Worm (Caenorhabditis elegans) whole organism, mixed stage, embryonic: ENCODE results near the gene tbc-6.

Experiments used
- blmp-1 ChIP-seq: fragments of 150-350 bp; optimal IDR thresholded peaks from 2 replicates; lab custom pipeline; 2014; ENCODE audit warnings: missing biosample characterization, missing genetic modification characterization
- ceh-39 ChIP-seq: fragments of 150-350 bp; optimal IDR thresholded peaks from 2 replicates; lab custom pipeline; 2014; ENCODE audit warnings: missing biosample characterization, missing genetic modification characterization
- ces-1 ChIP-seq: fragments of 150-350 bp; optimal IDR thresholded peaks from 2 replicates; lab custom pipeline; 2014; ENCODE audit warnings: missing biosample characterization, missing genetic modification reagents, missing genetic modification characterization
- flh-1 ChIP-seq: fragments of 200-800 bp; sonication (Bioruptor generic); optimal IDR thresholded peaks from 2 replicates; lab custom pipeline; 2018; ENCODE audit warnings: mild to moderate bottlenecking, missing genetic modification characterization, moderate library complexity, missing compliant biosample characterization
- mep-1 ChIP-seq: fragments of 150-350 bp; optimal IDR thresholded peaks from 2 replicates; lab custom pipeline; 2017; ENCODE audit warnings: missing biosample characterization, missing genetic modification reagents, missing genetic modification characterization, inconsistent platforms
- nhr-12 ChIP-seq: fragments of 150-350 bp; optimal IDR thresholded peaks from 2 replicates; lab custom pipeline; 2014; ENCODE audit warnings: missing biosample characterization, missing genetic modification characterization
- pha-4 ChIP-seq: fragments of 150-350 bp; optimal IDR thresholded peaks from 2 replicates; lab custom pipeline; 2018; ENCODE audit warnings: missing biosample characterization, missing genetic modification reagents, missing genetic modification characterization
- unc-62 ChIP-seq: fragments of 150-350 bp; optimal IDR thresholded peaks from 2 replicates; lab custom pipeline; 2014; ENCODE audit warnings: missing biosample characterization, missing genetic modification reagents, missing genetic modification characterization
- ztf-11 ChIP-seq: fragments of 150-350 bp; optimal IDR thresholded peaks from 2 replicates; lab custom pipeline; 2014; ENCODE audit warnings: missing biosample characterization, missing genetic modification characterization

DNA sequence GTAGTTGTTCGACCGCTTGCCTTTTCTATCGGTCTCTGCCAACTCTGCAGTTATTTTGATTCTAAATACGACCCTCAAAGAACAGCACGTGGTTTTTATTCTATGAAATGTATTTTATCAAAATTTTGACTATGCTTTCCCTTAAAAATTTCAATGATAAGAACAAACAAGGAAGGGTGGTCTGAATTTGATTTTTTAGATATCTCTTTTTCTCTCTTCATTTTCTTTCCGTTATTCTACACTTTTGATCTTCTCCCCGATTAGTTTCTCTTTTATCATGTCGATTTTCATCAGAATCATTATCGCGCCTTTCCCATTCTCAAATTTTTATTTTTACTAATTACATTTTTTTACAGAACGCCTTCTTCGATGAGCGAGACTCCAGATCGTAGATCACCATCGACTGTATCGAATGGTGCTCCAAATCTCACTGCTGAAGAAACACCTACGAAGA, 2.9 kb upstream of the tbc-6 start:
- TF ChIP-seq unc-62, result no peak
- no peak for TF ChIP-seq ces-1
- no peak for TF ChIP-seq nhr-12 (tag; lab: Kevin White, UChicago)
- no peak for TF ChIP-seq mep-1 (tag; lab: Kevin White, UChicago)
- TF ChIP-seq blmp-1 (tag; lab: Kevin White, UChicago), result no peak
- TF ChIP-seq ztf-11 (tag; lab: Kevin White, UChicago), result no peak
- TF ChIP-seq pha-4, result no peak
- TF ChIP-seq flh-1, result no peak
- TF ChIP-seq ceh-39 (tag; lab: Kevin White, UChicago), result no peak
